Fruit fly (Drosophila melanogaster): ENCODE data around the gene CG34331.

dm6 chrX:20147693-20148174 lies 25.5 kb downstream of the CG34331 start, which contains the start of gene aspr:
- no peak for TF ChIP-seq Myc (optimal IDR thresholded peaks at IDR 0.05)
- TF ChIP-seq ttk (optimal IDR thresholded peaks at IDR 0.05), result no peak
- TF ChIP-seq psq (optimal IDR thresholded peaks at IDR 0.05), result no peak
- TF ChIP-seq insv (optimal IDR thresholded peaks at IDR 0.05), result no peak
- no peak for TF ChIP-seq h (optimal IDR thresholded peaks at IDR 0.05)
